Fruit fly (Drosophila melanogaster): Measurements from ENCODE around the gene CG15155.
A peak's percentile ranks its signal among the peaks of the same experiment; 100 is the strongest.

The CG15155 gene

DNA sequence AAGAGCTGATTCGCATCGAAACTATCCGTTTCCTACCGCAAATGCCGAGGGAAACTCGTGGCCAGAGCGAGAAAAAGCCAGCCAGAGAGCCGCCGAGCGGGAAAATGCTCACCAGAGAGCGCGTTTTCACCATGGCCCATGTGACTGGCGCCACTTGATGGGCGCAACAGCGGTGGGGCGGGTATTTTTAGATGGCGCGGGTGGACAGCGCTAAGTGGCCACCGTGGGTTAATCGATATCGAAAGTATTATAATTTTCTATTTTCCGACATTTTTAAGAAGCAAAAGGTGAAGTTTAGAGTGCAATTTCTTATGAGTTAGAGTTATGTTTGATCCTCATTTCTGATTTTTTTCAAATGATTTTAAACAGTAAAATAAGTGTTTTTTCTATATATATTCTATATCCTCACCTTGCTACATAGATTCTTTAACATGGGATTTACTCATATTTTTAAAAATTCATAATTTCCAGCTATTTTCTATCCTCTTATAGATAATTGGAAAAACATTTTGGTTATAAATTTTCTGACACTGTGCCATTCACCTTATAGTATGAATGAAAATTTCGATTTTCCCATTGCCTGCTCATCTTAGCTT lies 30.1 kb downstream of the CG15155 start, which contains the start of gene Ptp36E:
Gene Ptp36E (minus strand): TSS at position 360 of the 596 bp plus-strand sequence.
- TF ChIP-seq HLH106 (tag; optimal IDR thresholded peaks at IDR 0.05) (peak; percentile 55), foxo (GFP tag; optimal IDR thresholded peaks at IDR 0.05) (peak in 1 of 2 experiments; percentile 40), CrebA (GFP tag; optimal IDR thresholded peaks at IDR 0.05; ENCODE audit: borderline replicate concordance) (no peak), fru (GFP tag; optimal IDR thresholded peaks at IDR 0.05) (peak; percentile 19), dsf (GFP tag; optimal IDR thresholded peaks at IDR 0.05; ENCODE audit: borderline replicate concordance) (no peak), CG32264 (GFP tag; optimal IDR thresholded peaks at IDR 0.05) (no peak), sv (GFP tag; optimal IDR thresholded peaks at IDR 0.05) (peak; percentile 11), Sp1 (GFP tag; optimal IDR thresholded peaks at IDR 0.05) (peak; percentile 18), jim (GFP tag; optimal IDR thresholded peaks at IDR 0.05) (no peak), dmrt93B (GFP tag; optimal IDR thresholded peaks at IDR 0.05) (peak; percentile 6)

DNA sequence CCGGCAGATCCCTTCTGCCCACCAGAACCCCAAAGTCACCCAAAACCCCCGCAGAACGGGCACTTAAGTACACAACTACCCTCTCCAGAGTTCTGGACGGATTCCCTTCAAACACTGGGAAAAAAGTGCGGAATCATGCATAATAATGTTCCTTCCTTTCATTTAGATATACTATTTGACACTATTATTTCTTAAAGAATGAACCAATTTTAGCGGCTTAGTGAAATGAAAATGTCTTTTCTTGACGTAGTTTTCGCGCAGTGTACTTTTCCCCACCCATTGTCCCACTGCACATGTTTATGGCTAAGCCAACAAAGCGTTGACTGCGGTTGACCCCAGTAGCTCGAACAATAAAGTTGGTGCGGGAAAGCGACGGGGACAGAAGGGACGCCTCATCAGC lies 32.0 kb downstream of the CG15155 start:
- TF ChIP-seq Hnf4 (GFP tag; optimal IDR thresholded peaks at IDR 0.05) (no peak), pan (optimal IDR thresholded peaks at IDR 0.05) (no peak), sv (GFP tag; optimal IDR thresholded peaks at IDR 0.05) (no peak)

DNA sequence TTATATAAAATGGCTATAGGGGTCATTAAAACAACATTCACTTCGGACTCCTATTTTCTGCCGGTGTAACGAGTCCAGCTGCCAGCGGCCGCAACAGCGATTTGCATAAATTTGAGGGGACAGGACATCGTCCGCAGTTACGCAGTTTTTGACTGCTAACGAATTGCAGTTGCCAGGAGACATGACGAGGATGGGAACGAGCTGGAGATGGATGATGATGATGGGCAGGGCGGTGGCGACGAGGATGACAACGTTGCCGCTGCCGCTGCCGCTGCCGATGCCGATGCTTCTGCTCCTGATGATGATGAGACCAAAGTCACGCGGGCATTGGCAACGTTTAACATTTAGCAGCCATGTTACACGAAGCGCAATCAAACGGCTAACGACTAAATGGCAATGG lies 48.2 kb downstream of the CG15155 start:
- TF ChIP-seq Abd-B (GFP tag; optimal IDR thresholded peaks at IDR 0.05): no peak
- TF ChIP-seq CG32264 (GFP tag; optimal IDR thresholded peaks at IDR 0.05): no peak
- TF ChIP-seq brk (GFP tag; optimal IDR thresholded peaks at IDR 0.05): no peak
- TF ChIP-seq Hr83 (GFP tag; optimal IDR thresholded peaks at IDR 0.05; ENCODE audit: poor library complexity, severe bottlenecking): no peak
- no peak for TF ChIP-seq dmrt93B (GFP tag; optimal IDR thresholded peaks at IDR 0.05)
- no peak for TF ChIP-seq Vsx2 (GFP tag; optimal IDR thresholded peaks at IDR 0.05; ENCODE audit: partially characterized antibody)
- TF ChIP-seq Rel (GFP tag; optimal IDR thresholded peaks at IDR 0.05): no peak
- no peak for TF ChIP-seq Rel (tag; optimal IDR thresholded peaks at IDR 0.05)
- TF ChIP-seq N (GFP tag; optimal IDR thresholded peaks at IDR 0.05): no peak
- no peak for TF ChIP-seq OdsH (GFP tag; optimal IDR thresholded peaks at IDR 0.05)
